Worm (Caenorhabditis elegans): ENCODE measurements around the gene W02F12.4.

The W02F12.4 gene

DNA sequence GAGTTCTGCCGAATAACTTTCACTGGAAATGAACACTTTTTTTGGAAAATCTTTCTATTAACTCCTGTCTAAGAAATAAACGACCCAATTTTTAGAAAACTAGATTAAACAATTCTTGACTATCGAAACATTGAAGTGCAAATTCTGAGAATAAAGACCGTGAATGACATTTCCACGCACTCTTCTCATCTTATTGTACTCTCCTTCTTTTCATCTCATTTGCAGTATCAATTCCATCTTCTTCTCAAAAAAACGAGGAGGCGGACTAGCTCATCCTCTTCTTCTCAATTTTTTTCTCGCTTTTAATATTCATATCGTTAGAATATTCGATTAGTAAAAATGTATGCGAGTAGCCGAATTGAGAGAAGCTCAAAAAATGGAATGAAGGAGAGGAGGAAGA is 45.1 kb downstream of the W02F12.4 start (continued):
- TF ChIP-seq ctbp-1 (GFP tag; IDR thresholded peaks at IDR 0.05): no peak
- TF ChIP-seq snpc-4 (tag; optimal IDR thresholded peaks at IDR 0.05): no peak
- TF ChIP-seq nhr-237 (tag; optimal IDR thresholded peaks at IDR 0.05): no peak
- TF ChIP-seq nhr-76 (tag; optimal IDR thresholded peaks at IDR 0.05): no peak

ce11 chrV:6659533-6659932 is 47.2 kb downstream of the W02F12.4 start:
- TF ChIP-seq cey-2 (tag; optimal IDR thresholded peaks at IDR 0.05; ENCODE audit: borderline replicate concordance, insufficient read depth): no peak
- TF ChIP-seq aha-1 (tag): peak; percentile 92

DNA sequence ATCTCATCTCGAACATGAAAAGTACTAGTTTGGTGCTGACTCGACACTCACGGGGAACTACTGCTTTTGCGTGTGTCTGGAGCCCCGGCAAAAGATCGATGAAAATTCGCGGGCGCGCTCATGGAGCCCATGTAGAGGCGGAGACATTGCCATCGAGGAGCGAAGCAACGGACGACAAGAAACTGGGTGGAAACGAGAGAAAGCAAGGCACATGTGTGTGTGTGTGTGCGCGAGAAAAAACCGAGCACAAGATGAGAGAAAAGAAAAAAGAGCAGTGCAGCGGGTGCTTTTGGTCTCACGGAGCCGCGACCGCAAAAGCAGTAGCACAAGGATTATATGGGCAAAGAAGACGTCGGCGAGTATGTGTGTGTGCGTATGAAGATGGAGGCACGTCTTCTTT is 48.0 kb downstream of the W02F12.4 start:
- TF ChIP-seq mdl-1 (tag; optimal IDR thresholded peaks at IDR 0.05): peak in 1 of 2 experiments; percentile 83
- TF ChIP-seq hlh-30 (tag; optimal IDR thresholded peaks at IDR 0.05; ENCODE audit: insufficient read depth): peak; percentile 85
- TF ChIP-seq attf-4 (tag; optimal IDR thresholded peaks at IDR 0.05): no peak
- TF ChIP-seq hlh-11 (tag; optimal IDR thresholded peaks at IDR 0.05): peak; percentile 35
- TF ChIP-seq jun-1 (tag; optimal IDR thresholded peaks at IDR 0.05): no peak
- no peak for TF ChIP-seq ZK337.2 (GFP tag; IDR thresholded peaks at IDR 0.05)
- TF ChIP-seq mxl-3 (GFP tag; optimal IDR thresholded peaks at IDR 0.05): peak; percentile 24
- TF ChIP-seq fkh-10 (GFP tag; optimal IDR thresholded peaks at IDR 0.05): peak; percentile 69
- TF ChIP-seq ceh-28 (tag; optimal IDR thresholded peaks at IDR 0.05): no peak
- peak; percentile 18 for TF ChIP-seq mes-2 (tag; optimal IDR thresholded peaks at IDR 0.05; ENCODE audit: poor library complexity, severe bottlenecking)
- no peak for TF ChIP-seq cey-2 (tag; optimal IDR thresholded peaks at IDR 0.05; ENCODE audit: borderline replicate concordance, insufficient read depth)
- TF ChIP-seq php-3 (GFP tag; IDR thresholded peaks at IDR 0.05): no peak
- TF ChIP-seq ZK546.5 (tag; optimal IDR thresholded peaks at IDR 0.05): no peak
- TF ChIP-seq ama-1 (optimal IDR thresholded peaks at IDR 0.05): no peak
- TF ChIP-seq aha-1 (tag): peak; percentile 85
- peak; percentile 57 for TF ChIP-seq mep-1 (tag; optimal IDR thresholded peaks at IDR 0.05)
- TF ChIP-seq rbr-2 (tag; optimal IDR thresholded peaks at IDR 0.05): peak; percentile 74
- peak; percentile 30 for TF ChIP-seq F37D6.2 (tag; optimal IDR thresholded peaks at IDR 0.05)
- peak; percentile 30; the same call in 1 of the 2 replicates for TF ChIP-seq dmd-6 (GFP tag; IDR thresholded peaks at IDR 0.05)
- peak; percentile 24; the same call in 1 of the 2 replicates for TF ChIP-seq vab-7 (GFP tag; IDR thresholded peaks at IDR 0.05)
- TF ChIP-seq egl-43 (GFP tag; IDR thresholded peaks at IDR 0.05): peak; percentile 74
- no peak for TF ChIP-seq nhr-42 (GFP tag; IDR thresholded peaks at IDR 0.05)
- TF ChIP-seq hif-1 (tag; optimal IDR thresholded peaks at IDR 0.05): peak in 1 of 2 experiments; percentile 62
- TF ChIP-seq lsy-2 (tag; optimal IDR thresholded peaks at IDR 0.05): peak in 1 of 2 experiments; percentile 19
- TF ChIP-seq hmg-1.1 (GFP tag; IDR thresholded peaks at IDR 0.05): peak; percentile 73
- no peak for TF ChIP-seq dpl-1 (GFP tag; optimal IDR thresholded peaks at IDR 0.05)
- TF ChIP-seq nhr-76 (tag; optimal IDR thresholded peaks at IDR 0.05): no peak
- TF ChIP-seq ceh-44 (GFP tag; IDR thresholded peaks at IDR 0.05): no peak; the same call in 1 of the 2 replicates
- TF ChIP-seq Y48G9A.11 (GFP tag; IDR thresholded peaks at IDR 0.05): 0 out of 2 replicates have a peak, but pooled peaks have one; percentile 24
- peak; percentile 64 for TF ChIP-seq set-16 (GFP tag; IDR thresholded peaks at IDR 0.05)
- no peak for TF ChIP-seq F44E2.7 (GFP tag; IDR thresholded peaks at IDR 0.05)

DNA sequence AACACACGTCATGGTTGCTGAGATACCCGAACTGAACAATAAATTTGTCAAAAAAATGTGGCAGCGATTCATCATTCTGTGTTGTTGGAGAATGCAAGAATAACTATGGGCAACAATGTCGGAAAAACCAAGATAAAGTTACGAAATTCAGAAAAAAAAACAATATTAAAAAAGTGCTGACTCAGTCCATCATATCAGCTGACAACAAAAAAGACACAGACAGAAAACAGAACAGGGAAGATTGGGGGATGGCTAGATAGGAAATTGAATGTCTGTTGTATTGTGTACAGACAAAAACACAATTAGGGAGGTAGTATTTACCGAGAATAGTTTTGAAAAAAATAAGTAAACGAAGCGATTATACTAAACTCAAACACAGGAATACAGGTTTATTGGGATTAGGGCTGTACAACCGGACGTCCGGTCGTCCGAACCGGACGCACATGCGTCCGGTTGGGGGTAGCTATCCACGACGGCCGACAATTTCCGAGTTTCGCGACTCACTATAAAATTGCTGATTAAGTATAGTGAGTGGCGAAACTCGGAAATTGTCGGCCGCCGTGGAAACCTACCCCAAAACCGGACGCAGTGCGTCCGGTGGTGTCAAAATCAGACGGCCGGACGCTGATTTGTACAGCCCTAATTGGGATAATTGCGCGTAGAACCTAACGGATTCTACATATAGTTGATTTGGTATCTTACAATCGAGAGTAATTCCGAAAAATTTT is 49.0 kb downstream of the W02F12.4 start:
- TF ChIP-seq T20F7.1 (GFP tag; optimal IDR thresholded peaks at IDR 0.05) (peak; percentile 22), daf-16 (GFP tag; optimal IDR thresholded peaks at IDR 0.05) (no peak), daf-16 (tag; optimal IDR thresholded peaks at IDR 0.05) (peak; percentile 72), F10B5.3 (tag; optimal IDR thresholded peaks at IDR 0.05) (no peak), daf-8 (GFP tag; IDR thresholded peaks at IDR 0.05) (no peak), nhr-237 (tag; optimal IDR thresholded peaks at IDR 0.05) (no peak), cey-2 (tag; optimal IDR thresholded peaks at IDR 0.05; ENCODE audit: borderline replicate concordance, insufficient read depth) (no peak), lir-3 (tag; optimal IDR thresholded peaks at IDR 0.05) (no peak), sdz-12 (GFP tag; optimal IDR thresholded peaks at IDR 0.05) (no peak), Y48G9A.11 (GFP tag; IDR thresholded peaks at IDR 0.05) (0 out of 2 replicates have a peak, but pooled peaks have one; percentile 11), ceh-28 (tag; optimal IDR thresholded peaks at IDR 0.05) (no peak), saeg-2 (GFP tag; IDR thresholded peaks at IDR 0.05) (no peak), aly-2 (tag; optimal IDR thresholded peaks at IDR 0.05) (no peak), lim-7 (GFP tag; IDR thresholded peaks at IDR 0.05) (no peak), hlh-30 (tag; optimal IDR thresholded peaks at IDR 0.05; ENCODE audit: insufficient read depth) (peak; percentile 60), nhr-28 (tag; optimal IDR thresholded peaks at IDR 0.05) (peak; percentile 22), F44E2.7 (GFP tag; IDR thresholded peaks at IDR 0.05) (no peak)

Data from whole organism, L4 larva.